Fruit fly (Drosophila melanogaster): ENCODE data around the gene CG14610.

Gene CG14610

dm6 chr3R:7144245-7144904 lies at the start of gene CG14610, which contains the start of gene CG2656:
CG14610 (minus strand) TSS chr3R:7144295.
CG2656 (plus strand) TSS chr3R:7144724.
- TF ChIP-seq az2 (GFP tag; optimal IDR thresholded peaks at IDR 0.05) = peak; percentile 87
- TF ChIP-seq Dip2 (GFP tag; IDR thresholded peaks at IDR 0.05) = no peak
- TF ChIP-seq br (optimal IDR thresholded peaks at IDR 0.05) = no peak
- no peak for TF ChIP-seq Poxn (GFP tag; IDR thresholded peaks at IDR 0.05)
- TF ChIP-seq CG11093 (GFP tag; IDR thresholded peaks at IDR 0.05) = no peak
- TF ChIP-seq CG7786 (GFP tag; optimal IDR thresholded peaks at IDR 0.05) = peak; percentile 84
- TF ChIP-seq nau (GFP tag; optimal IDR thresholded peaks at IDR 0.05) = no peak
- peak; percentile 55 for TF ChIP-seq CG10462 (GFP tag; optimal IDR thresholded peaks at IDR 0.05)
- TF ChIP-seq toy (GFP tag; IDR thresholded peaks at IDR 0.05) = no peak
- TF ChIP-seq CG12769 (tag; optimal IDR thresholded peaks at IDR 0.05) = no peak
- TF ChIP-seq CG11504 (tag; optimal IDR thresholded peaks at IDR 0.05) = no peak
- TF ChIP-seq CG6813 (GFP tag; optimal IDR thresholded peaks at IDR 0.05) = no peak
- peak; percentile 30 for TF ChIP-seq CG15073 (GFP tag; optimal IDR thresholded peaks at IDR 0.05)
- peak; percentile 83 to 90 for TF ChIP-seq dpn (GFP tag; optimal IDR thresholded peaks at IDR 0.05)
- TF ChIP-seq CG17361 (GFP tag; IDR thresholded peaks at IDR 0.05) = no peak
- peak; percentile 78 for TF ChIP-seq Atf-2 (GFP tag; optimal IDR thresholded peaks at IDR 0.05)
- TF ChIP-seq Stat92E (GFP tag; optimal IDR thresholded peaks at IDR 0.05) = no peak
- peak; percentile 85 for TF ChIP-seq gro (GFP tag; optimal IDR thresholded peaks at IDR 0.05)
- TF ChIP-seq CG1024 (GFP tag; IDR thresholded peaks at IDR 0.05) = peak; percentile 74
- TF ChIP-seq CG2120 (GFP tag; optimal IDR thresholded peaks at IDR 0.05) = peak; percentile 92
- TF ChIP-seq Dref (GFP tag; IDR thresholded peaks at IDR 0.05) = peak; percentile 50; the same call in 1 of the 2 replicates
- TF ChIP-seq nom (GFP tag; optimal IDR thresholded peaks at IDR 0.05) = no peak
- TF ChIP-seq cad (GFP tag; optimal IDR thresholded peaks at IDR 0.05) = no peak
- peak; percentile 99 for TF ChIP-seq Dp (GFP tag; optimal IDR thresholded peaks at IDR 0.05)
- peak; percentile 58 for TF ChIP-seq Atf3 (GFP tag; optimal IDR thresholded peaks at IDR 0.05)
- peak; percentile 26 for TF ChIP-seq D19A (tag; optimal IDR thresholded peaks at IDR 0.05)
- peak; percentile 54 for TF ChIP-seq cato (GFP tag; optimal IDR thresholded peaks at IDR 0.05; ENCODE audit: borderline replicate concordance)
- TF ChIP-seq tap (tag; optimal IDR thresholded peaks at IDR 0.05) = peak; percentile 30
- 0 out of 2 replicates have a peak, but pooled peaks have one; percentile 7 for TF ChIP-seq dati (GFP tag; IDR thresholded peaks at IDR 0.05)
- no peak for TF ChIP-seq CG4404 (GFP tag; IDR thresholded peaks at IDR 0.05)
- TF ChIP-seq lola (GFP tag; optimal IDR thresholded peaks at IDR 0.05) = peak in 1 of 3 experiments; percentile 33
- TF ChIP-seq p53 (GFP tag; optimal IDR thresholded peaks at IDR 0.05) = peak; percentile 80
- peak; percentile 74 for TF ChIP-seq CG18599 (GFP tag; optimal IDR thresholded peaks at IDR 0.05)
- peak; percentile 85 for TF ChIP-seq Rfx (GFP tag; IDR thresholded peaks at IDR 0.05)
- peak; percentile 56 for TF ChIP-seq CG32772 (GFP tag; IDR thresholded peaks at IDR 0.05)
- TF ChIP-seq CG17829 (tag; optimal IDR thresholded peaks at IDR 0.05) = peak; percentile 73
- no peak for TF ChIP-seq al (GFP tag; IDR thresholded peaks at IDR 0.05)
- TF ChIP-seq YL-1 (GFP tag; optimal IDR thresholded peaks at IDR 0.05) = peak; percentile 80
- TF ChIP-seq da (GFP tag; optimal IDR thresholded peaks at IDR 0.05) = peak; percentile 57
- TF ChIP-seq Xbp1 (GFP tag; optimal IDR thresholded peaks at IDR 0.05) = peak; percentile 93
- peak; percentile 56 for TF ChIP-seq Hmr (GFP tag; optimal IDR thresholded peaks at IDR 0.05)
- TF ChIP-seq Mes4 (GFP tag; optimal IDR thresholded peaks at IDR 0.05) = peak; percentile 67
- TF ChIP-seq pfk (GFP tag; optimal IDR thresholded peaks at IDR 0.05) = no peak
- peak; percentile 20; the same call in 1 of the 2 replicates for TF ChIP-seq CG8765 (GFP tag; IDR thresholded peaks at IDR 0.05)
- peak; percentile 44 for TF ChIP-seq CG3838 (GFP tag; optimal IDR thresholded peaks at IDR 0.05)
- peak; percentile 23; the same call in 1 of the 3 replicates for TF ChIP-seq sr (GFP tag; IDR thresholded peaks at IDR 0.05)
- peak; percentile 38; the same call in 2 of the 3 replicates for TF ChIP-seq Aef1 (GFP tag; IDR thresholded peaks at IDR 0.05)
- peak; percentile 99 for TF ChIP-seq Ets65A (GFP tag)
- peak; percentile 53 for TF ChIP-seq CG3065 (GFP tag; optimal IDR thresholded peaks at IDR 0.05)
- no peak for TF ChIP-seq CG5180 (GFP tag; optimal IDR thresholded peaks at IDR 0.05)
